Fruit fly (Drosophila melanogaster) whole organism: ENCODE measurements around the gene CG5727.

Experiments
- CG8478 ChIP-seq: fragments of >200 bp; optimal IDR thresholded peaks from 2 replicates; lab custom pipeline; 2018; ENCODE audit warnings: inconsistent platforms
- psq ChIP-seq: fragments of >200 bp; optimal IDR thresholded peaks from 2 replicates; lab custom pipeline; 2017
- usp ChIP-seq: fragments of >200 bp; optimal IDR thresholded peaks from 2 replicates; lab custom pipeline; 2017; ENCODE audit warnings: missing biosample characterization, missing genetic modification characterization, mixed read lengths

DNA sequence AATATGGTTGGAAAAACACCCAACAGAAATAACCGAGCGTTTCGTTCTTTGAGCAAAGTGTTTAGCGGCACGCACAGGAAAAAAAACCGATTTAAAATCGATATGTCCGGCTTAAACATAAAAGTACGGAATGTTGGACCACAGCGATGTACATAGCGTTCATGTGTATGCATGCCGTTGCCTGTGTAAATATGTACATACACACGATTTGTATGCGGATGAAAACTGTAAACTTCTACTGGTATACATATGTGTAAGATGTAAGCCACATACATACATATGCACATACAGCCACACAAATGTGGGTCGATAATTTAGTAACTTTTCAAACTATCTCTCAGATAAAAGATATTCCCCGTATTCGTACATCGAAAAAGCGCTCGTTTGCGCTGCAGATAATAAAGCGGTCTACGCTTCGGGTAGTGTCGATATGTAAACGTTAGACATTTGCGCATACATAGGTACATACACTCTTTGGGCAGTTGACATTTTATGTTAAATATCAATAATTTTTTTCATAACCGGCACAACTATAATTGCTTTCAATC is 39.2 kb upstream of the CG5727 start:
- no peak for TF ChIP-seq usp (GFP tag; lab: Kevin White, UChicago)
- no peak for TF ChIP-seq psq (lab: Kevin White, UChicago)
- no peak for TF ChIP-seq CG8478 (lab: Kevin White, UChicago)
